Fruit fly (Drosophila melanogaster): ENCODE results near the gene CG17110.

The CG17110 gene

DNA sequence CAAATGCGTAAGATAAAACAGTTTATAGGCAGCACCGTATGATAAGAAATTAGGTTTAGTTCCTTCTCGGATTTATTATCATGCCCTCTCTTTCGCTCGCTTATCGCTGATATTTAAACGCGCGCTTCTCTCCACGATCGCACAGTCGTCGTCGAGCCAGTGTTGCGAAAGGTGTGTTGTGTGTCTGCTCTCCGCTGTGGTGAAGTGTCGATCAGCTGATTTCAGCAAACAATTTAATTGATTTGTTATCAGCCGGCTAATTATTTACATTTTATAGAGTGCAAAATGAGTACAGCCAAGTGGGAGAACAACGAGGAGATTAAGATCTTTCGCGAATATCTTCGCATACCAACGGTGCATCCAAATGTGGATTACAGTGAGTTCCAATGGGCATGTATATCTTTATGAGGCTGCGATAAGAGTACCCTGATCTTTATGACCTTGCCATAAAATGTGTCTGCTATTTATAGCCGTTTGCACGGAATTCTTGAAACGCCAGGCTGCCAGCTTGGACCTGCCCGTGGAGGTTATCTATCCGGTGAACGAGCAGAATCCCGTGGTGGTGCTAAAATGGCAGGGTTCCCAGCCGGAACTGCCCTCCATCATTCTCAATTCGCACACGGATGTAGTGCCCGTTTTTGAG lies at the start of gene CG17110, which contains the start of gene CG6726:
CG17110 (plus strand) TSS at position 139 of the 643 bp plus-strand sequence.
CG6726 (plus strand) TSS at position 139 of the 643 bp plus-strand sequence.
- TF ChIP-seq sens (GFP tag) (peak; percentile 26), ab (GFP tag; optimal IDR thresholded peaks at IDR 0.05) (no peak), Dp (GFP tag; optimal IDR thresholded peaks at IDR 0.05) (peak; percentile 50), sd (tag; optimal IDR thresholded peaks at IDR 0.05) (peak; percentile 33), crp (GFP tag; optimal IDR thresholded peaks at IDR 0.05) (peak in 1 of 2 experiments; percentile 76), ken (GFP tag; IDR thresholded peaks at IDR 0.05) (no peak), lilli (GFP tag; optimal IDR thresholded peaks at IDR 0.05) (no peak), MBD-R2 (GFP tag; IDR thresholded peaks at IDR 0.05) (peak; percentile 36; the same call in 1 of the 2 replicates), chinmo (GFP tag; IDR thresholded peaks at IDR 0.05; ENCODE audit: partially characterized antibody) (0 out of 4 replicates have a peak, but pooled peaks have one; percentile 20), slou (GFP tag; optimal IDR thresholded peaks at IDR 0.05) (no peak), Med (GFP tag) (peak; percentile 79), pzg (GFP tag; optimal IDR thresholded peaks at IDR 0.05) (peak; percentile 17), E2f2 (GFP tag; IDR thresholded peaks at IDR 0.05) (peak; percentile 69), lab (GFP tag; optimal IDR thresholded peaks at IDR 0.05) (peak; percentile 37), Vsx1 (GFP tag; optimal IDR thresholded peaks at IDR 0.05) (peak; percentile 54), CG10267 (tag; optimal IDR thresholded peaks at IDR 0.05) (peak; percentile 53), exex (tag; optimal IDR thresholded peaks at IDR 0.05) (peak; percentile 77), grn (GFP tag; optimal IDR thresholded peaks at IDR 0.05) (peak; percentile 3)

DNA sequence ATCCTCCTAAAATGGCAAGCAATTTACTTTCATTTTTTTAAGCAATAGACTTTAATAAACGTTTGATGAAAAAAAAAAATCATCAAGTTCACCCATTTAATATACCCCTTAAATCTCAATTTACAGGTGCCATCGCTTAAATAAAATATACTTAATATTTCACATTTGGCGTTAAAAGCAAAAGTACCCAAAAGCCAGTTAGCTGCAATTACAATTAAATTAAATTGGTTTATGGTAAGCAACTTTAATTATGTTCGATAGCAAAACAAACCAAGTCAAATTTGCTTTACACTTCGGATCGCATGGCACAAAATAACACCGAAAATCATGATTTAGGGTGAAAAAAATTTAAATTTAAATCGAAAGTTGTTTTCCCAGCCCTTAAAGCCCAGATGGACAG lies 49.6 kb upstream of the CG17110 start, which contains the start of gene CG13838:
CG13838 (plus strand) TSS at position 301 of the 400 bp plus-strand sequence.
- TF ChIP-seq CG9932 (GFP tag; IDR thresholded peaks at IDR 0.05) (no peak), CG16779 (GFP tag; IDR thresholded peaks at IDR 0.05) (no peak), Kr (GFP tag; optimal IDR thresholded peaks at IDR 0.05) (no peak), bigmax (GFP tag; optimal IDR thresholded peaks at IDR 0.05) (no peak), Abd-B (GFP tag; optimal IDR thresholded peaks at IDR 0.05) (no peak), Nf-YC (tag; optimal IDR thresholded peaks at IDR 0.05) (no peak), tgo (GFP tag; IDR thresholded peaks at IDR 0.05) (no peak), BEAF-32 (GFP tag; optimal IDR thresholded peaks at IDR 0.05) (no peak), CG8765 (GFP tag; IDR thresholded peaks at IDR 0.05) (no peak), Rfx (GFP tag; IDR thresholded peaks at IDR 0.05) (no peak), CG12104 (GFP tag; optimal IDR thresholded peaks at IDR 0.05) (no peak), zfh2 (GFP tag; optimal IDR thresholded peaks at IDR 0.05) (no peak)

DNA sequence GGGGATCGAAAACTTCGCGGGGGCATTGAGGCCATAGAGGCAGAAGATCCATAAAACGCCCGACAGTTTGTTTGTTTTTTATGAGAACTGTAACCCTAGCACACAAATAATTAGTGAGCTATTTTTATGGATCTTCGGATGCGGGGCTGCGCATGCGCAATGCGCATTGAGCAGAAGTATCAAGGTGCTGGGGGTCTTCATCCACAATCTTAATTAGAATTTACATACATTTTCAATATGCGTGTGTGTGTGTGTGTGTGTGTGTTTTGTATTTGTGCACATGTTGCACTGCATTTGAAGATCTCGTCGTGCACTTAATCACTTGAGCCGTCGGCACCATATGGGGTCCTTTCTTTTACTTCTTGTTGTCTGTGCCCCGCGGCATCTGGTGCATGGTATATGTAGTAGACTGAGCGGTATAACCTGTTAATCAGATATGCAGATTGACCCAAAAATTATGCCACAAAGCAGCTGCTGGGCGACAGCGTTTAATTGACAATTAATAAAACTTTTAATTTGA lies 48.7 kb upstream of the CG17110 start:
- TF ChIP-seq CG4404 (GFP tag; IDR thresholded peaks at IDR 0.05) (no peak), twi (tag; optimal IDR thresholded peaks at IDR 0.05) (peak; percentile 97), CG10366 (GFP tag; IDR thresholded peaks at IDR 0.05) (no peak), pros (GFP tag; optimal IDR thresholded peaks at IDR 0.05) (peak; percentile 45), klu (GFP tag; IDR thresholded peaks at IDR 0.05) (no peak), wek (GFP tag; optimal IDR thresholded peaks at IDR 0.05) (no peak), cg (GFP tag; optimal IDR thresholded peaks at IDR 0.05) (peak; percentile 56), CG16815 (GFP tag; optimal IDR thresholded peaks at IDR 0.05) (no peak), Ets65A (GFP tag) (peak; percentile 1), CG2116 (GFP tag; optimal IDR thresholded peaks at IDR 0.05) (no peak), CG7745 (tag; optimal IDR thresholded peaks at IDR 0.05) (peak; percentile 85), CG10462 (GFP tag; optimal IDR thresholded peaks at IDR 0.05) (no peak)

All from whole organism, embryonic.